Worm (Caenorhabditis elegans) whole organism, L4 larva: ENCODE results near the gene srh-46.

Experiments used
- F10B5.3 ChIP-seq: sonication (generic microtip); optimal IDR thresholded peaks from 2 replicates; lab custom pipeline; 2016; ENCODE audit warnings: mild to moderate bottlenecking, missing genetic modification characterization, missing compliant biosample characterization
- F44E2.7 ChIP-seq: fragments of 200-800 bp; sonication (Bioruptor generic); IDR thresholded peaks from 2 replicates; pipeline ENCODE4 v2.1.2; 2022; ENCODE audit warnings: missing genetic modification characterization, missing compliant biosample characterization
- R02D3.7 ChIP-seq: fragments of 150-350 bp; sonication (generic microtip); optimal IDR thresholded peaks from 3 replicates; lab custom pipeline; 2014; ENCODE audit warnings: missing biosample characterization, missing genetic modification characterization
- T26A8.4 ChIP-seq: fragments of 200-800 bp; sonication (Bioruptor generic); IDR thresholded peaks from 2 replicates; pipeline ENCODE4 v1.3.6; 2022; ENCODE audit warnings: missing genetic modification characterization, missing compliant biosample characterization
- Y48G9A.11 ChIP-seq: fragments of 200-800 bp; sonication (Bioruptor generic); IDR thresholded peaks from 2 replicates; pipeline ENCODE4 v1.3.6; 2022; ENCODE audit warnings: missing genetic modification reagents, missing genetic modification characterization, missing compliant biosample characterization
- ZK337.2 ChIP-seq: fragments of 200-800 bp; sonication (Bioruptor generic); IDR thresholded peaks from 2 replicates; pipeline ENCODE4 v1.3.6; 2022; ENCODE audit warnings: missing genetic modification reagents, missing genetic modification characterization, missing compliant biosample characterization
- arid-1 ChIP-seq: fragments of 200-800 bp; sonication (Bioruptor generic); conservative IDR thresholded peaks from 2 replicates; pipeline ENCODE4 v1.3.6; 2022; ENCODE audit warnings: missing genetic modification reagents, missing genetic modification characterization, missing compliant biosample characterization
- attf-4 ChIP-seq: sonication (generic microtip); optimal IDR thresholded peaks from 3 replicates; lab custom pipeline; 2017; ENCODE audit warnings: missing biosample characterization, missing genetic modification characterization
- ceh-32 ChIP-seq: sonication (generic microtip); optimal IDR thresholded peaks from 2 replicates; lab custom pipeline; 2016; ENCODE audit warnings: mild to moderate bottlenecking, missing genetic modification characterization, missing compliant biosample characterization; ENCODE audit not compliant: poor library complexity
- ceh-44 ChIP-seq: fragments of 200-800 bp; sonication (Bioruptor generic); IDR thresholded peaks from 2 replicates; pipeline ENCODE4 v1.3.6; 2022; ENCODE audit warnings: missing genetic modification reagents, missing genetic modification characterization, missing compliant biosample characterization
- ces-1 ChIP-seq: fragments of 150-350 bp; sonication (generic microtip); optimal IDR thresholded peaks from 4 replicates; lab custom pipeline; 2014; ENCODE audit warnings: missing biosample characterization, missing genetic modification reagents, missing genetic modification characterization
- cey-2 ChIP-seq: sonication (generic microtip); optimal IDR thresholded peaks from 3 replicates; lab custom pipeline; 2017; ENCODE audit warnings: missing genetic modification characterization, mild to moderate bottlenecking, missing compliant biosample characterization, antibody characterized with exemption, borderline replicate concordance; ENCODE audit not compliant: insufficient read depth
- daf-12 ChIP-seq: fragments of 150-350 bp; optimal IDR thresholded peaks from 2 replicates; lab custom pipeline; 2014; ENCODE audit warnings: missing biosample characterization, missing genetic modification reagents, missing genetic modification characterization
- daf-8 ChIP-seq: fragments of 200-800 bp; sonication (Bioruptor generic); IDR thresholded peaks from 2 replicates; pipeline ENCODE4 v1.3.6; 2022; ENCODE audit warnings: missing genetic modification characterization, missing compliant biosample characterization
- dmd-6 ChIP-seq: fragments of 200-800 bp; sonication (Bioruptor generic); IDR thresholded peaks from 2 replicates; pipeline ENCODE4 v1.3.6; 2022; ENCODE audit warnings: missing genetic modification reagents, missing genetic modification characterization, missing compliant biosample characterization
- dmd-8 ChIP-seq: fragments of 200-800 bp; sonication (Bioruptor generic); IDR thresholded peaks from 2 replicates; pipeline ENCODE4 v1.3.6; 2022; ENCODE audit warnings: missing genetic modification characterization, missing compliant biosample characterization
- dmd-9 ChIP-seq: fragments of 200-800 bp; sonication (Bioruptor generic); IDR thresholded peaks from 2 replicates; pipeline ENCODE4 v1.3.6; 2022; ENCODE audit warnings: missing genetic modification reagents, missing genetic modification characterization, missing compliant biosample characterization
- dpl-1 ChIP-seq: fragments of 150-350 bp; optimal IDR thresholded peaks from 2 replicates; lab custom pipeline; 2014; ENCODE audit warnings: missing biosample characterization, missing genetic modification reagents, missing genetic modification characterization
- dve-1 ChIP-seq: sonication (generic microtip); optimal IDR thresholded peaks from 2 replicates; lab custom pipeline; 2017; ENCODE audit warnings: antibody characterized with exemption, mild to moderate bottlenecking, missing genetic modification characterization, missing compliant biosample characterization; ENCODE audit not compliant: insufficient read depth
- egl-27 ChIP-seq: sonication (generic microtip); optimal IDR thresholded peaks from 3 replicates; lab custom pipeline; 2017; ENCODE audit warnings: missing biosample characterization, missing genetic modification reagents, missing genetic modification characterization
- fkh-10 ChIP-seq: fragments of 150-350 bp; optimal IDR thresholded peaks from 2 replicates; lab custom pipeline; 2014; ENCODE audit warnings: missing biosample characterization, missing genetic modification reagents, missing genetic modification characterization
- hlh-11 ChIP-seq: fragments of 200-800 bp; sonication (Bioruptor generic); optimal IDR thresholded peaks from 2 replicates; lab custom pipeline; 2018; ENCODE audit warnings: mild to moderate bottlenecking, missing genetic modification characterization, missing compliant biosample characterization
- hmg-1.1 ChIP-seq: fragments of 200-800 bp; sonication (Bioruptor generic); IDR thresholded peaks from 2 replicates; pipeline ENCODE4 v1.3.6; 2022; ENCODE audit warnings: missing genetic modification reagents, missing genetic modification characterization, missing compliant biosample characterization
- lin-1 ChIP-seq: fragments of 200-800 bp; sonication (Bioruptor generic); IDR thresholded peaks from 2 replicates; pipeline ENCODE4 v1.3.6; 2022; ENCODE audit warnings: missing genetic modification reagents, missing genetic modification characterization, missing compliant biosample characterization
- lin-13 ChIP-seq: fragments of 150-350 bp; optimal IDR thresholded peaks from 2 replicates; lab custom pipeline; 2014; ENCODE audit warnings: missing biosample characterization, missing genetic modification reagents, missing genetic modification characterization
- lir-3 ChIP-seq: sonication (generic microtip); optimal IDR thresholded peaks from 2 replicates; lab custom pipeline; 2016; ENCODE audit warnings: mild to moderate bottlenecking, missing genetic modification characterization, missing compliant biosample characterization
- lsy-2 ChIP-seq, 2 experiments: fragments of 150-350 bp in 1 of 2; sonication (generic microtip) in 1 of 2; optimal IDR thresholded peaks; 2 replicates each; lab custom pipeline; 2014 to 2017; ENCODE audit warnings: missing biosample characterization in 2 of 2, missing genetic modification characterization in 2 of 2
- madf-9 ChIP-seq: fragments of 200-800 bp; sonication (Bioruptor generic); conservative IDR thresholded peaks from 2 replicates; pipeline ENCODE4 v1.3.6; 2022; ENCODE audit warnings: missing genetic modification reagents, missing genetic modification characterization, missing compliant biosample characterization
- mep-1 ChIP-seq: fragments of 150-350 bp; sonication (generic microtip); optimal IDR thresholded peaks from 3 replicates; lab custom pipeline; 2014; ENCODE audit warnings: missing biosample characterization, missing genetic modification characterization
- mes-2 ChIP-seq: sonication (generic microtip); optimal IDR thresholded peaks from 2 replicates; lab custom pipeline; 2016; ENCODE audit warnings: missing genotype, mild to moderate bottlenecking, missing genetic modification characterization, missing compliant biosample characterization; ENCODE audit not compliant: poor library complexity, severe bottlenecking
- mxl-3 ChIP-seq: fragments of 200-800 bp; sonication (Bioruptor generic); optimal IDR thresholded peaks from 2 replicates; lab custom pipeline; 2018; ENCODE audit warnings: mild to moderate bottlenecking, missing genetic modification characterization, missing compliant biosample characterization
- nhr-10 ChIP-seq: fragments of 150-350 bp; optimal IDR thresholded peaks from 2 replicates; lab custom pipeline; 2014; ENCODE audit warnings: missing biosample characterization, missing genetic modification characterization
- nhr-102 ChIP-seq: sonication (generic microtip); optimal IDR thresholded peaks from 2 replicates; lab custom pipeline; 2016; ENCODE audit warnings: mild to moderate bottlenecking, missing genetic modification characterization, moderate library complexity, missing compliant biosample characterization
- nhr-11 ChIP-seq: fragments of 150-350 bp; optimal IDR thresholded peaks from 2 replicates; lab custom pipeline; 2014; ENCODE audit warnings: missing biosample characterization, missing genetic modification characterization
- nhr-111 ChIP-seq: fragments of 200-800 bp; sonication (Bioruptor generic); optimal IDR thresholded peaks from 2 replicates; lab custom pipeline; 2018; ENCODE audit warnings: mild to moderate bottlenecking, missing genetic modification characterization, missing compliant biosample characterization
- nhr-25 ChIP-seq: sonication (generic microtip); optimal IDR thresholded peaks from 2 replicates; lab custom pipeline; 2017; ENCODE audit warnings: missing genetic modification characterization, mild to moderate bottlenecking, missing compliant biosample characterization, antibody characterized with exemption, moderate library complexity, borderline replicate concordance; ENCODE audit not compliant: insufficient read depth
- nhr-28 ChIP-seq: fragments of 150-350 bp; optimal IDR thresholded peaks from 2 replicates; lab custom pipeline; 2014; ENCODE audit warnings: missing biosample characterization, missing genetic modification characterization
- nhr-41 ChIP-seq: fragments of 200-800 bp; sonication (Bioruptor generic); IDR thresholded peaks from 2 replicates; pipeline ENCODE4 v1.3.6; 2022; ENCODE audit warnings: missing genetic modification reagents, missing genetic modification characterization, missing compliant biosample characterization
- nhr-48 ChIP-seq: sonication (generic microtip); optimal IDR thresholded peaks from 2 replicates; lab custom pipeline; 2016; ENCODE audit warnings: mild to moderate bottlenecking, missing genetic modification characterization, missing compliant biosample characterization
- nhr-77 ChIP-seq: fragments of 150-350 bp; optimal IDR thresholded peaks from 2 replicates; lab custom pipeline; 2014; ENCODE audit warnings: missing biosample characterization, missing genetic modification characterization
- php-3 ChIP-seq: fragments of 200-800 bp; sonication (Bioruptor generic); IDR thresholded peaks from 2 replicates; pipeline ENCODE4 v1.3.6; 2022; ENCODE audit warnings: missing genetic modification reagents, missing genetic modification characterization, missing compliant biosample characterization
- rbr-2 ChIP-seq: sonication (generic microtip); optimal IDR thresholded peaks from 2 replicates; lab custom pipeline; 2016; ENCODE audit warnings: missing genotype, missing genetic modification characterization, missing compliant biosample characterization
- set-16 ChIP-seq: fragments of 200-800 bp; sonication (Bioruptor generic); IDR thresholded peaks from 2 replicates; pipeline ENCODE4 v1.3.6; 2022; ENCODE audit warnings: missing genetic modification reagents, missing genetic modification characterization, missing compliant biosample characterization
- snpc-4 ChIP-seq: fragments of 150-350 bp; optimal IDR thresholded peaks from 2 replicates; lab custom pipeline; 2014; ENCODE audit warnings: missing biosample characterization, missing genetic modification characterization
- spr-1 ChIP-seq: sonication (generic microtip); optimal IDR thresholded peaks from 2 replicates; lab custom pipeline; 2016; ENCODE audit warnings: mild to moderate bottlenecking, missing genetic modification characterization, missing compliant biosample characterization
- tag-97 ChIP-seq: fragments of 200-800 bp; sonication (Bioruptor generic); IDR thresholded peaks from 2 replicates; pipeline ENCODE4 v1.3.6; 2022; ENCODE audit warnings: missing genetic modification characterization, missing compliant biosample characterization
- tra-1 ChIP-seq: fragments of 200-800 bp; sonication (Bioruptor generic); IDR thresholded peaks from 2 replicates; pipeline ENCODE4 v1.3.6; 2022; ENCODE audit warnings: missing genetic modification reagents, missing genetic modification characterization, missing compliant biosample characterization
- unc-130 ChIP-seq: sonication (generic microtip); optimal IDR thresholded peaks from 2 replicates; lab custom pipeline; 2016; ENCODE audit warnings: missing genetic modification reagents, missing genetic modification characterization, missing compliant biosample characterization
- zfp-2 ChIP-seq: sonication (generic microtip); optimal IDR thresholded peaks from 2 replicates; lab custom pipeline; 2016; ENCODE audit warnings: mild to moderate bottlenecking, missing genetic modification characterization, missing compliant biosample characterization
- zfp-3 ChIP-seq: fragments of 200-800 bp; sonication (Bioruptor generic); conservative IDR thresholded peaks from 2 replicates; pipeline ENCODE4 v1.3.6; 2022; ENCODE audit warnings: missing genetic modification reagents, missing genetic modification characterization, missing compliant biosample characterization
- zip-11 ChIP-seq: fragments of 200-800 bp; sonication (Bioruptor generic); IDR thresholded peaks from 2 replicates; pipeline ENCODE4 v1.3.6; 2022; ENCODE audit warnings: missing genetic modification characterization, missing compliant biosample characterization
- ztf-7 ChIP-seq: fragments of 150-350 bp; optimal IDR thresholded peaks from 2 replicates; lab custom pipeline; 2014; ENCODE audit warnings: missing biosample characterization, missing genetic modification characterization

The srh-46 gene

DNA sequence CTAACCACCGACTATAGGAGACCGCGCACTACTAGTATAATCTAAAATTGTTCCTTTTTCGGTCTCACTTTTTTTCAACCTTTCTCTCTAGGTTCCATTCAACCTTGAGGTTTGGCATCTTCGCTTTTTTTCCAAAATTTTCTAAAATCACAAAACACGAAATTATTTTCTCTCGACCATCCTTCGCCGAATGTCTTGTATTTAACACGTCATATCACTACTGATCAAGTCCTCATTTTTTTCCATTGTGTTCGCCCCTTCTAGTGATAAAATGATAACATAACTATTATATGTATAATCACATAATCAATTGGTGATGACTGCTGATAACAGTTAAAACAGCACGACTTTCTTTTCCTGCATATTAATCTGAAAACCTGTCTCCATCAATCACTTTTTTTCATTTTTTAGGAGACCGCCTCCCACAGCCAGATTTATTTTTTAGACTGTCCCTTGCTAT is 8.4 kb upstream of the srh-46 start, which contains the start of gene T03F7.7 (continued):
- TF ChIP-seq dmd-8 = no peak
- TF ChIP-seq R02D3.7 (tag; lab: Kevin White, UChicago) = no peak
- TF ChIP-seq ceh-32 = no peak
- TF ChIP-seq lir-3 (tag; lab: Kevin White, UChicago) = no peak
- TF ChIP-seq ztf-7 (tag; lab: Kevin White, UChicago) = no peak
- no peak for TF ChIP-seq snpc-4 (tag; lab: Kevin White, UChicago)
- no peak for TF ChIP-seq hmg-1.1
- TF ChIP-seq ZK337.2 (GFP tag; lab: Robert Waterston, UW) = no peak
- no peak for TF ChIP-seq zip-11 (GFP tag; lab: Robert Waterston, UW)
- TF ChIP-seq lsy-2 (tag; optimal IDR thresholded peaks at IDR 0.05; lab: Kevin White, UChicago) = no peak
- no peak for TF ChIP-seq mep-1
- no peak for TF ChIP-seq nhr-111
- TF ChIP-seq spr-1 (tag; lab: Kevin White, UChicago) = no peak
- TF ChIP-seq T26A8.4 (GFP tag; lab: Robert Waterston, UW) = no peak
- TF ChIP-seq tag-97 = no peak
- no peak for TF ChIP-seq set-16 (GFP tag; lab: Robert Waterston, UW)
- TF ChIP-seq dpl-1 (GFP tag; lab: Kevin White, UChicago) = no peak
- no peak for TF ChIP-seq zfp-2 (tag; lab: Kevin White, UChicago)
- peak; percentile 64 for TF ChIP-seq nhr-77 (tag; lab: Kevin White, UChicago)
- TF ChIP-seq ceh-44 (GFP tag; lab: Robert Waterston, UW) = no peak
- TF ChIP-seq dmd-9 = no peak
- TF ChIP-seq attf-4 = no peak
- no peak for TF ChIP-seq nhr-102 (tag; lab: Kevin White, UChicago)
- peak; percentile 85 for TF ChIP-seq nhr-28 (tag; lab: Kevin White, UChicago)
- peak; percentile 75 for TF ChIP-seq php-3 (GFP tag; lab: Robert Waterston, UW)
- peak; percentile 84 for TF ChIP-seq lin-1
- no peak for TF ChIP-seq zfp-3 (GFP tag; lab: Robert Waterston, UW)
- no peak for TF ChIP-seq nhr-10 (tag; lab: Kevin White, UChicago)
- TF ChIP-seq ces-1 (GFP tag; lab: Kevin White, UChicago) = no peak
- TF ChIP-seq nhr-11 (tag; lab: Kevin White, UChicago) = no peak
- TF ChIP-seq F44E2.7 (GFP tag; lab: Robert Waterston, UW) = no peak
- TF ChIP-seq cey-2 (tag; lab: Kevin White, UChicago) = no peak
- peak; percentile 85 for TF ChIP-seq dmd-6 (GFP tag; lab: Robert Waterston, UW)
- TF ChIP-seq mxl-3 = peak; percentile 46
- no peak for TF ChIP-seq madf-9 (GFP tag; lab: Robert Waterston, UW)
- TF ChIP-seq F10B5.3 = no peak
- TF ChIP-seq daf-12 = no peak
- no peak for TF ChIP-seq dve-1
- TF ChIP-seq unc-130 (GFP tag; lab: Kevin White, UChicago) = no peak
- no peak for TF ChIP-seq fkh-10 (GFP tag; lab: Kevin White, UChicago)
- TF ChIP-seq hlh-11 (tag; lab: Kevin White, UChicago) = peak; percentile 66
- no peak for TF ChIP-seq daf-8
- no peak for TF ChIP-seq egl-27 (tag; lab: Kevin White, UChicago)
- TF ChIP-seq tra-1 (GFP tag; lab: Robert Waterston, UW) = peak; percentile 73; the same call in 1 of the 2 replicates
- TF ChIP-seq rbr-2 (tag; lab: Kevin White, UChicago) = no peak
- TF ChIP-seq nhr-48 (tag; lab: Kevin White, UChicago) = peak; percentile 45
- TF ChIP-seq arid-1 (GFP tag; lab: Robert Waterston, UW) = no peak
- no peak for TF ChIP-seq Y48G9A.11 (GFP tag; lab: Robert Waterston, UW)
- no peak for TF ChIP-seq lin-13 (GFP tag; lab: Kevin White, UChicago)
- TF ChIP-seq nhr-25 = no peak
- no peak for TF ChIP-seq mes-2 (tag; lab: Kevin White, UChicago)
- no peak for TF ChIP-seq nhr-41 (GFP tag; lab: Robert Waterston, UW)
